Fruit fly (Drosophila melanogaster) whole organism, wandering third instar larva: ENCODE measurements around the gene beat-Vb.

Source experiments
- Dfd ChIP-seq: fragments of >200 bp; optimal IDR thresholded peaks from 2 replicates; lab custom pipeline; 2017; ENCODE audit warnings: missing biosample characterization, missing genetic modification characterization
- HLH106 ChIP-seq: fragments of 200-800 bp; optimal IDR thresholded peaks from 3 replicates; lab custom pipeline; 2019; ENCODE audit warnings: missing biosample characterization, mild to moderate bottlenecking, missing genetic modification characterization, moderate library complexity
- Hr78 ChIP-seq: fragments of >200 bp; optimal IDR thresholded peaks from 2 replicates; lab custom pipeline; 2017; ENCODE audit warnings: missing biosample characterization, missing genetic modification characterization
- OdsH ChIP-seq: fragments of 200-800 bp; sonication (Bioruptor generic); optimal IDR thresholded peaks from 2 replicates; lab custom pipeline; 2016; ENCODE audit warnings: missing biosample characterization, mild to moderate bottlenecking, missing genetic modification characterization
- Sp1 ChIP-seq: fragments of 200-800 bp; sonication (Bioruptor generic); optimal IDR thresholded peaks from 3 replicates; lab custom pipeline; 2019; ENCODE audit warnings: missing biosample characterization, mild to moderate bottlenecking, missing genetic modification characterization, moderate library complexity
- dl ChIP-seq, 2 experiments: fragments of 175-275, 200-275 bp in 1 of 2; fragments of 200-275 bp in 1 of 2; sonication (Bioruptor generic); optimal IDR thresholded peaks; lab custom pipeline; 2018; ENCODE audit warnings: mild to moderate bottlenecking in 2 of 2, missing biosample characterization in 2 of 2, missing genetic modification characterization in 2 of 2, moderate library complexity in 2 of 2; ENCODE audit not compliant: partially characterized antibody in 2 of 2, insufficient read depth in 1 of 2
- dsf ChIP-seq: sonication (Bioruptor generic); optimal IDR thresholded peaks from 2 replicates; lab custom pipeline; 2016; ENCODE audit warnings: missing biosample characterization, missing genetic modification characterization, borderline replicate concordance
- fru ChIP-seq: fragments of 200-800 bp; sonication (Bioruptor generic); optimal IDR thresholded peaks from 3 replicates; lab custom pipeline; 2016; ENCODE audit warnings: missing biosample characterization, mild to moderate bottlenecking, missing genetic modification characterization
- h ChIP-seq: fragments of 200-800 bp; sonication (Bioruptor generic); optimal IDR thresholded peaks from 3 replicates; lab custom pipeline; 2016; ENCODE audit warnings: missing biosample characterization, mild to moderate bottlenecking, missing genetic modification characterization
- jim ChIP-seq: fragments of 175-275, 200-325 bp; sonication (Bioruptor generic); optimal IDR thresholded peaks from 2 replicates; lab custom pipeline; 2016; ENCODE audit warnings: missing biosample characterization, mild to moderate bottlenecking, missing genetic modification characterization
- rgr ChIP-seq: fragments of 200-800 bp; sonication (Bioruptor generic); optimal IDR thresholded peaks from 3 replicates; lab custom pipeline; 2016; ENCODE audit warnings: missing biosample characterization, mild to moderate bottlenecking, missing genetic modification characterization
- tai ChIP-seq: sonication (Bioruptor generic); optimal IDR thresholded peaks from 2 replicates; lab custom pipeline; 2016; ENCODE audit warnings: missing biosample characterization, missing genetic modification characterization
- usp ChIP-seq: fragments of >200 bp; optimal IDR thresholded peaks from 2 replicates; lab custom pipeline; 2017; ENCODE audit warnings: missing biosample characterization, missing genetic modification characterization

The beat-Vb gene

dm6 chr3R:12982982-12983633 is 67.3 kb downstream of the beat-Vb start:
- TF ChIP-seq dl (GFP tag; optimal IDR thresholded peaks at IDR 0.05; lab: Kevin White, UChicago; ENCODE audit: insufficient read depth in 1 of 2, partially characterized antibody in 2 of 2): no peak
- TF ChIP-seq h (GFP tag; lab: Kevin White, UChicago): no peak
- TF ChIP-seq dsf (GFP tag; lab: Kevin White, UChicago): no peak
- TF ChIP-seq Dfd (GFP tag; lab: Kevin White, UChicago): no peak
- no peak for TF ChIP-seq Hr78
- TF ChIP-seq OdsH (GFP tag; lab: Kevin White, UChicago): no peak
- no peak for TF ChIP-seq HLH106 (tag; lab: Kevin White, UChicago)
- no peak for TF ChIP-seq fru
- no peak for TF ChIP-seq tai (GFP tag; lab: Kevin White, UChicago)
- TF ChIP-seq usp: no peak
- no peak for TF ChIP-seq rgr (GFP tag; lab: Kevin White, UChicago)
- TF ChIP-seq Sp1 (GFP tag; lab: Kevin White, UChicago): no peak
- TF ChIP-seq jim: no peak
